Fruit fly (Drosophila melanogaster) whole organism, embryonic: ENCODE measurements around the gene sqh.

Experiments used
- Ada2b ChIP-seq: fragments of 200-800 bp; sonication (Bioruptor generic); IDR thresholded peaks from 2 replicates; pipeline ENCODE4 v1.3.6; 2022; ENCODE audit warnings: missing biosample characterization, missing genetic modification characterization
- Adf1 ChIP-seq: fragments of 200-800 bp; sonication (Bioruptor generic); IDR thresholded peaks from 2 replicates; pipeline ENCODE4 v1.3.6; 2022; ENCODE audit warnings: missing biosample characterization, missing genetic modification characterization
- BEAF-32 ChIP-seq: fragments of 200-800 bp; sonication (Bioruptor generic); optimal IDR thresholded peaks from 3 replicates; lab custom pipeline; 2017; ENCODE audit warnings: missing biosample characterization, missing genetic modification characterization, mild to moderate bottlenecking, moderate library complexity, missing genetic modification reagents
- Bdp1 ChIP-seq: fragments of 200-800 bp; sonication (Bioruptor generic); optimal IDR thresholded peaks from 3 replicates; lab custom pipeline; 2016; ENCODE audit warnings: missing biosample characterization, missing genetic modification characterization
- CG10462 ChIP-seq: fragments of 200-800 bp; sonication (Bioruptor generic); optimal IDR thresholded peaks from 2 replicates; lab custom pipeline; 2016; ENCODE audit warnings: missing biosample characterization, missing genetic modification characterization
- CG11560 ChIP-seq: fragments of 200-800 bp; sonication (Bioruptor generic); IDR thresholded peaks from 3 replicates; pipeline ENCODE4 v1.3.6; 2022; ENCODE audit warnings: missing biosample characterization, missing genetic modification characterization
- CG11723 ChIP-seq: fragments of 200-800 bp; sonication (Bioruptor generic); optimal IDR thresholded peaks from 2 replicates; lab custom pipeline; 2017; ENCODE audit warnings: missing biosample characterization, mild to moderate bottlenecking, missing genetic modification characterization
- CG12155 ChIP-seq: fragments of 200-800 bp; sonication (Bioruptor generic); optimal IDR thresholded peaks from 3 replicates; lab custom pipeline; 2016; ENCODE audit warnings: missing biosample characterization, missing genetic modification characterization
- CG12659 ChIP-seq: fragments of 200-800 bp; sonication (Bioruptor generic); optimal IDR thresholded peaks from 3 replicates; lab custom pipeline; 2017; ENCODE audit warnings: mild to moderate bottlenecking, missing biosample characterization, missing genetic modification reagents, missing genetic modification characterization
- CG13424 ChIP-seq: fragments of 200-800 bp; sonication (Bioruptor generic); optimal IDR thresholded peaks from 2 replicates; lab custom pipeline; 2019; ENCODE audit warnings: missing biosample characterization, mild to moderate bottlenecking, missing genetic modification characterization, moderate library complexity
- CG14014 ChIP-seq: fragments of 200-800 bp; sonication (Bioruptor generic); IDR thresholded peaks from 2 replicates; pipeline ENCODE4 v1.3.6; 2022; ENCODE audit warnings: missing biosample characterization, missing genetic modification characterization
- CG14667 ChIP-seq: fragments of 200-800 bp; sonication (Bioruptor generic); IDR thresholded peaks from 2 replicates; pipeline ENCODE4 v1.3.6; 2022; ENCODE audit warnings: missing biosample characterization, missing genetic modification characterization
- CG1603 ChIP-seq: fragments of 200-800 bp; sonication (Bioruptor generic); optimal IDR thresholded peaks from 2 replicates; lab custom pipeline; 2019; ENCODE audit warnings: missing biosample characterization, mild to moderate bottlenecking, missing genetic modification characterization, moderate library complexity
- CG16779 ChIP-seq: fragments of 200-800 bp; sonication (Bioruptor generic); IDR thresholded peaks from 2 replicates; pipeline ENCODE4 v1.3.6; 2022; ENCODE audit warnings: missing biosample characterization, missing genetic modification characterization
- CG17361 ChIP-seq: fragments of 200-800 bp; sonication (Bioruptor generic); IDR thresholded peaks from 3 replicates; pipeline ENCODE4 v1.3.6; 2022; ENCODE audit warnings: missing biosample characterization, missing genetic modification characterization
- CG1792 ChIP-seq: fragments of 200-800 bp; sonication (Bioruptor generic); optimal IDR thresholded peaks from 2 replicates; lab custom pipeline; 2016; ENCODE audit warnings: missing biosample characterization, missing genetic modification characterization
- CG18599 ChIP-seq: fragments of 200-800 bp; sonication (Bioruptor generic); optimal IDR thresholded peaks from 3 replicates; lab custom pipeline; 2017; ENCODE audit warnings: missing biosample characterization, missing genetic modification characterization, mild to moderate bottlenecking, moderate library complexity, missing genetic modification reagents
- CG2129 ChIP-seq: fragments of 200-800 bp; sonication (Bioruptor generic); IDR thresholded peaks from 2 replicates; pipeline ENCODE4 v1.3.6; 2022; ENCODE audit warnings: missing biosample characterization, missing genetic modification characterization; ENCODE audit not compliant: partially characterized antibody
- CG30431 ChIP-seq: fragments of 200-800 bp; sonication (Bioruptor generic); optimal IDR thresholded peaks from 2 replicates; lab custom pipeline; 2017; ENCODE audit warnings: missing biosample characterization, missing genetic modification characterization
- CG32772 ChIP-seq: fragments of 200-800 bp; sonication (Bioruptor generic); IDR thresholded peaks from 2 replicates; pipeline ENCODE4 v1.3.6; 2022; ENCODE audit warnings: missing biosample characterization, missing genetic modification characterization
- CG3995 ChIP-seq: fragments of 200-800 bp; sonication (Bioruptor generic); optimal IDR thresholded peaks from 3 replicates; lab custom pipeline; 2016; ENCODE audit warnings: missing biosample characterization, missing genetic modification characterization
- CG6175 ChIP-seq: fragments of 200-800 bp; sonication (Bioruptor generic); IDR thresholded peaks from 3 replicates; pipeline ENCODE4 v1.3.6; 2022; ENCODE audit warnings: missing biosample characterization, missing genetic modification characterization
- CG6765 ChIP-seq: fragments of 200-800 bp; sonication (Bioruptor generic); optimal IDR thresholded peaks from 3 replicates; lab custom pipeline; 2017; ENCODE audit warnings: missing biosample characterization, mild to moderate bottlenecking, missing genetic modification characterization
- CG6791 ChIP-seq: fragments of 200-800 bp; sonication (Bioruptor generic); IDR thresholded peaks from 3 replicates; pipeline ENCODE4 v1.3.6; 2022; ENCODE audit warnings: missing biosample characterization, missing genetic modification characterization; ENCODE audit not compliant: partially characterized antibody
- CG7963 ChIP-seq: fragments of 200-800 bp; sonication (Bioruptor generic); IDR thresholded peaks from 3 replicates; pipeline ENCODE4 v1.3.6; 2022; ENCODE audit warnings: missing biosample characterization, missing genetic modification characterization; ENCODE audit not compliant: partially characterized antibody
- CG8359 ChIP-seq: fragments of 200-800 bp; sonication (Bioruptor generic); optimal IDR thresholded peaks from 2 replicates; lab custom pipeline; 2017; ENCODE audit warnings: missing biosample characterization, mild to moderate bottlenecking, missing genetic modification characterization, borderline replicate concordance
- Dip3 ChIP-seq: fragments of 200-800 bp; sonication (Bioruptor generic); optimal IDR thresholded peaks from 3 replicates; lab custom pipeline; 2016; ENCODE audit warnings: missing biosample characterization, missing genetic modification characterization
- Drgx ChIP-seq: fragments of 200-800 bp; sonication (Bioruptor generic); IDR thresholded peaks from 2 replicates; pipeline ENCODE4 v1.3.6; 2022; ENCODE audit warnings: missing biosample characterization, missing genetic modification characterization
- Fer3 ChIP-seq: fragments of 200-800 bp; sonication (Bioruptor generic); optimal IDR thresholded peaks from 2 replicates; lab custom pipeline; 2018; ENCODE audit warnings: missing biosample characterization, mild to moderate bottlenecking, missing genetic modification characterization, moderate library complexity
- H2.0 ChIP-seq: fragments of 200-800 bp; sonication (Bioruptor generic); IDR thresholded peaks from 2 replicates; pipeline ENCODE4 v1.3.6; 2022; ENCODE audit warnings: missing biosample characterization, missing genetic modification characterization
- MESR4 ChIP-seq: fragments of 200-800 bp; sonication (Bioruptor generic); optimal IDR thresholded peaks from 2 replicates; lab custom pipeline; 2018; ENCODE audit warnings: missing biosample characterization, mild to moderate bottlenecking, missing genetic modification characterization, moderate library complexity
- NC2α ChIP-seq: fragments of 200-800 bp; sonication (Bioruptor generic); optimal IDR thresholded peaks from 2 replicates; lab custom pipeline; 2016; ENCODE audit warnings: missing biosample characterization, missing genetic modification characterization
- Nf-YA ChIP-seq: fragments of 200-800 bp; sonication (Bioruptor generic); IDR thresholded peaks from 2 replicates; pipeline ENCODE4 v1.3.6; 2022; ENCODE audit warnings: missing biosample characterization, missing genetic modification characterization
- Tbp ChIP-seq: fragments of >200 bp; optimal IDR thresholded peaks from 2 replicates; lab custom pipeline; 2018; ENCODE audit warnings: missing biosample characterization, missing genetic modification characterization
- Vsx1 ChIP-seq: fragments of 200-800 bp; sonication (Bioruptor generic); optimal IDR thresholded peaks from 2 replicates; lab custom pipeline; 2017; ENCODE audit warnings: missing biosample characterization, mild to moderate bottlenecking, missing genetic modification characterization, missing genetic modification reagents
- ab ChIP-seq: fragments of 200-800 bp; sonication (Bioruptor generic); optimal IDR thresholded peaks from 2 replicates; lab custom pipeline; 2016; ENCODE audit warnings: missing biosample characterization, missing genetic modification characterization
- ara ChIP-seq: fragments of 200-800 bp; sonication (Bioruptor generic); IDR thresholded peaks from 2 replicates; pipeline ENCODE4 v1.3.6; 2022; ENCODE audit warnings: missing biosample characterization, missing genetic modification characterization
- bcd ChIP-seq: fragments of 200-800 bp; sonication (Bioruptor generic); optimal IDR thresholded peaks from 2 replicates; lab custom pipeline; 2017; ENCODE audit warnings: missing biosample characterization, mild to moderate bottlenecking, missing genetic modification characterization
- btn ChIP-seq: fragments of 200-800 bp; sonication (Bioruptor generic); optimal IDR thresholded peaks from 2 replicates; lab custom pipeline; 2016; ENCODE audit warnings: missing biosample characterization, missing genetic modification characterization
- da ChIP-seq: fragments of 200-800 bp; sonication (Bioruptor generic); optimal IDR thresholded peaks from 2 replicates; lab custom pipeline; 2016; ENCODE audit warnings: missing biosample characterization, missing genetic modification characterization
- fd102C ChIP-seq: fragments of 200-800 bp; sonication (Bioruptor generic); optimal IDR thresholded peaks from 2 replicates; lab custom pipeline; 2018; ENCODE audit warnings: missing biosample characterization, mild to moderate bottlenecking, missing genetic modification characterization, moderate library complexity
- gem ChIP-seq: fragments of 200-800 bp; sonication (Bioruptor generic); optimal IDR thresholded peaks from 2 replicates; lab custom pipeline; 2019; ENCODE audit warnings: missing biosample characterization, mild to moderate bottlenecking, missing genetic modification characterization, moderate library complexity
- kah ChIP-seq: fragments of 200-800 bp; sonication (Bioruptor generic); optimal IDR thresholded peaks from 2 replicates; lab custom pipeline; 2018; ENCODE audit warnings: missing biosample characterization, mild to moderate bottlenecking, missing genetic modification characterization
- klu ChIP-seq: fragments of 200-800 bp; sonication (Bioruptor generic); IDR thresholded peaks from 2 replicates; pipeline ENCODE4 v1.3.6; 2022; ENCODE audit warnings: missing biosample characterization, missing genetic modification characterization
- pb ChIP-seq: fragments of 200-800 bp; sonication (Bioruptor generic); optimal IDR thresholded peaks from 3 replicates; lab custom pipeline; 2016; ENCODE audit warnings: missing biosample characterization, missing genetic modification characterization
- pita ChIP-seq: fragments of 200-800 bp; sonication (Bioruptor generic); optimal IDR thresholded peaks from 2 replicates; lab custom pipeline; 2017; ENCODE audit warnings: missing biosample characterization, mild to moderate bottlenecking, missing genetic modification characterization
- sna ChIP-seq: fragments of 200-800 bp; sonication (Bioruptor generic); IDR thresholded peaks from 2 replicates; pipeline ENCODE4 v1.3.6; 2022; ENCODE audit warnings: missing biosample characterization, missing genetic modification characterization; ENCODE audit not compliant: partially characterized antibody
- stc ChIP-seq: fragments of 200-800 bp; sonication (Bioruptor generic); IDR thresholded peaks from 2 replicates; pipeline ENCODE4 v1.3.6; 2022; ENCODE audit warnings: missing biosample characterization, missing genetic modification characterization
- tio ChIP-seq: fragments of 200-800 bp; sonication (Bioruptor generic); optimal IDR thresholded peaks from 2 replicates; lab custom pipeline; 2017; ENCODE audit warnings: missing biosample characterization, missing genetic modification characterization, inconsistent platforms
- usp ChIP-seq: fragments of >200 bp; optimal IDR thresholded peaks from 2 replicates; lab custom pipeline; 2017; ENCODE audit warnings: missing biosample characterization, missing genetic modification characterization
- wor ChIP-seq: fragments of 200-800 bp; sonication (Bioruptor generic); IDR thresholded peaks from 2 replicates; pipeline ENCODE4 v1.3.6; 2022; ENCODE audit warnings: missing biosample characterization, missing genetic modification characterization
- zen ChIP-seq: fragments of 200-800 bp; sonication (Bioruptor generic); optimal IDR thresholded peaks from 3 replicates; lab custom pipeline; 2018; ENCODE audit warnings: missing biosample characterization, mild to moderate bottlenecking, missing genetic modification characterization, moderate library complexity

sqh gene

dm6 chrX:6219845-6220345, 5.0 kb downstream of the sqh start, which contains the start of gene Efr (continued):
- TF ChIP-seq gem (tag; lab: Kevin White, UChicago): no peak
- no peak for TF ChIP-seq btn (GFP tag; lab: Kevin White, UChicago)
- no peak for TF ChIP-seq pita
- TF ChIP-seq CG6765 (GFP tag; lab: Kevin White, UChicago): no peak
- no peak for TF ChIP-seq NC2α (GFP tag; lab: Kevin White, UChicago)
- TF ChIP-seq CG14014 (GFP tag; lab: Robert Waterston, UW): no peak
- no peak for TF ChIP-seq wor (GFP tag; lab: Robert Waterston, UW)
- no peak for TF ChIP-seq CG14667 (GFP tag; lab: Robert Waterston, UW)
- no peak for TF ChIP-seq H2.0
- TF ChIP-seq CG16779 (GFP tag; lab: Robert Waterston, UW): no peak
- no peak for TF ChIP-seq tio
- no peak for TF ChIP-seq da (GFP tag; lab: Kevin White, UChicago)
- TF ChIP-seq BEAF-32 (GFP tag; lab: Kevin White, UChicago): peak; percentile 28
- TF ChIP-seq CG2129 (GFP tag; lab: Robert Waterston, UW): no peak
- TF ChIP-seq Drgx (GFP tag; lab: Robert Waterston, UW): no peak
- TF ChIP-seq CG7963: no peak
- TF ChIP-seq sna (GFP tag; lab: Robert Waterston, UW): no peak
- no peak for TF ChIP-seq CG3995 (GFP tag; lab: Kevin White, UChicago)
- TF ChIP-seq kah: no peak
- no peak for TF ChIP-seq CG1792 (GFP tag; lab: Kevin White, UChicago)
- TF ChIP-seq CG12155: no peak
- no peak for TF ChIP-seq Vsx1 (GFP tag; lab: Kevin White, UChicago)
- no peak for TF ChIP-seq CG17361
- TF ChIP-seq CG8359 (GFP tag; lab: Kevin White, UChicago): no peak
- TF ChIP-seq CG6791: no peak
- TF ChIP-seq Tbp: no peak
- peak; percentile 56 for TF ChIP-seq MESR4 (GFP tag; lab: Kevin White, UChicago)
- no peak for TF ChIP-seq stc (GFP tag; lab: Robert Waterston, UW)
- no peak for TF ChIP-seq CG30431
- TF ChIP-seq fd102C (GFP tag; lab: Kevin White, UChicago): no peak
- TF ChIP-seq CG18599 (GFP tag; lab: Kevin White, UChicago): no peak
- no peak for TF ChIP-seq Nf-YA (GFP tag; lab: Robert Waterston, UW)
- no peak for TF ChIP-seq Dip3
- TF ChIP-seq CG6175 (GFP tag; lab: Robert Waterston, UW): no peak
- no peak for TF ChIP-seq ab (GFP tag; lab: Kevin White, UChicago)
- peak; percentile 59 for TF ChIP-seq Adf1 (GFP tag; lab: Robert Waterston, UW)
- TF ChIP-seq CG11560 (tag; lab: Robert Waterston, UW): no peak
- TF ChIP-seq CG10462: no peak
- TF ChIP-seq bcd (GFP tag; lab: Kevin White, UChicago): no peak
- no peak for TF ChIP-seq Ada2b (GFP tag; lab: Robert Waterston, UW)
- no peak for TF ChIP-seq CG11723 (GFP tag; lab: Kevin White, UChicago)
- TF ChIP-seq ara (GFP tag; lab: Robert Waterston, UW): no peak
- no peak for TF ChIP-seq CG12659 (GFP tag; lab: Kevin White, UChicago)
- TF ChIP-seq usp (GFP tag; lab: Kevin White, UChicago): no peak
- no peak for TF ChIP-seq Fer3 (tag; lab: Kevin White, UChicago)
- TF ChIP-seq zen: no peak
- no peak for TF ChIP-seq klu
- no peak for TF ChIP-seq Bdp1 (GFP tag; lab: Kevin White, UChicago)
- TF ChIP-seq CG32772 (GFP tag; lab: Robert Waterston, UW): no peak
- peak; percentile 2 for TF ChIP-seq CG13424 (tag; lab: Kevin White, UChicago)
- no peak for TF ChIP-seq CG1603 (tag; lab: Kevin White, UChicago)
- peak; percentile 2 for TF ChIP-seq pb (GFP tag; lab: Kevin White, UChicago)
